Worm (Caenorhabditis elegans): ENCODE data around the gene fbxc-18.
"Not testable (repeated sequence)": the region's sequence is repeated elsewhere in the genome, so short reads cannot be mapped to it uniquely, and the experiment has no call there.

Gene fbxc-18

ce11 chrII:966962-967361 is at the start of gene fbxc-18:
fbxc-18 (minus strand) TSS chrII:967062.
- not testable (repeated sequence) for TF ChIP-seq flt-1 (GFP tag; IDR thresholded peaks at IDR 0.05); ztf-23 (GFP tag; IDR thresholded peaks at IDR 0.05); cog-1 (tag; optimal IDR thresholded peaks at IDR 0.05)

DNA sequence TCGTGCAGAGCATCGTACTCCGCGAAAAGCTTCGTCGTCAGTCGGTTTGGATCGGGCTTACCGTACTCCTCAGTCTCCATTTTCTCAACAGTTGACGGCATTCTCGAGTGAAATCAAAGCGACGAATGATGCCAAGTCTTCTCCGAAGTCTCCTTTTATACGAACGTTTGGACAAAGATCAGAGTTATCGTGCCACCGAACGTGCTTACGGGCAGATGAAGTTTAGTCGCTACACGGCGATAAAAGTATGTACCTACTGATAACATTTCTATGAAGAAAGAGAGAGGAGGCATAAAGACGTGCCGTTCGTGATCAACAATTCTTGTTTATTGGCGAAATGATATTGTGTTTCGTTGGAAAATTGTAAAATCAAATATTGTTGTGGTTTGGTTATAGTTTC is 39.5 kb upstream of the fbxc-18 start, which contains the start of gene F45D11.14:
Gene F45D11.14, minus strand, starts transcription at position 101 of the 400 bp plus-strand sequence.
- not testable (repeated sequence) for TF ChIP-seq cog-1 (tag; optimal IDR thresholded peaks at IDR 0.05); T22C8.4 (GFP tag; IDR thresholded peaks at IDR 0.05); tab-1 (GFP tag; IDR thresholded peaks at IDR 0.05)

- TF ChIP-seq tab-1 (GFP tag; IDR thresholded peaks at IDR 0.05) (no peak), klf-2 (GFP tag; conservative IDR thresholded peaks at IDR 0.05) (no peak), cog-1 (tag; optimal IDR thresholded peaks at IDR 0.05) (no peak), ref-1 (GFP tag; conservative IDR thresholded peaks at IDR 0.05) (no peak), ztf-23 (GFP tag; IDR thresholded peaks at IDR 0.05) (no peak), ztf-29 (GFP tag; IDR thresholded peaks at IDR 0.05) (no peak), med-1 (GFP tag; optimal IDR thresholded peaks at IDR 0.05; ENCODE audit: insufficient read depth) (no peak)
Measured at ce11 chrII:1001351-1001750, 34.5 kb upstream of the fbxc-18 start, which contains the start of the genes fbxb-30 and F45D11.5. fbxb-30 (minus strand) TSS chrII:1001451. F45D11.5 (plus strand) TSS chrII:1001702.

DNA sequence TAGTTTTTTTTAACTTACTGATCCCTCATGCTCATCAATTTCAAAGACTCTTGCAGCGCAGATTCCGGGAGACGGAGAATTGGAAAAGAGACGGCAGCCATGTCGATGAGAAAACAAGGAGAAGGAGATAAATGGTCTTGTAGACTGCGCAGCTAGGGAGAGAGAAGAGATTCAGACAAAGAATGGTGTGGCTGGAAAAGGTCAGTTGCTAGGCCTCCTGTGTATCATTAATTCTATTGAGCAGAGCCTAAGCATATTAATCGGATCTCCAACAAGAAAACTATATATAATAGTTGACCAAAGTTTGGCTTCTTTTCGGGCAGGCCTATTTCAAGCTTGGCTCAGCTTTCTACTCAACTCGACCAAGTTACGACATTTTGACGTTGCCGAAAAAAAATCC is 32.6 kb upstream of the fbxc-18 start, which contains the start of gene fbxb-29:
Gene fbxb-29, minus strand, starts transcription at position 101 of the 400 bp plus-strand sequence.
- TF ChIP-seq klf-2 (GFP tag; conservative IDR thresholded peaks at IDR 0.05), result no peak
- no peak for TF ChIP-seq T22C8.4 (GFP tag; IDR thresholded peaks at IDR 0.05)
- TF ChIP-seq tab-1 (GFP tag; IDR thresholded peaks at IDR 0.05), result no peak
- TF ChIP-seq flt-1 (GFP tag; IDR thresholded peaks at IDR 0.05), result no peak
- no peak for TF ChIP-seq ztf-23 (GFP tag; IDR thresholded peaks at IDR 0.05)
- no peak for TF ChIP-seq med-1 (GFP tag; optimal IDR thresholded peaks at IDR 0.05; ENCODE audit: insufficient read depth)
- TF ChIP-seq ref-1 (GFP tag; conservative IDR thresholded peaks at IDR 0.05), result no peak

DNA sequence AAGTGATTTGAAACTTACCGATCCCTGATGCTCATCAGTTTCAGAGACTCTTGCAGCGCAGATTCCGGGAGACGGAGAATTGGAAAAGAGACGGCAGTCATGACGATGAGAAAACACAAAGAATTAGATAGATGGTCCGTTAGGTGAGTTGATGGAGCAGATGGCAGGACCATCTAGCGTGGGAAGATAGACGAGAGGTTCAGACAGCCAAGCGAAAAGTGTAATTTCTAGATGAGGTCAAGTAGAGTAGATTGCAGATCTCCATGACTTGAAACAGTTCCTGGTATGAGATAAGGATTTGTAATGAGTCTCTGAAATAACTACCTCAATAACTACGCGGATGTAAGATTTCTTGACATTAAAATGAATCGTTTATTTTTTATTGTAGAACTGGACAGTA is 29.2 kb upstream of the fbxc-18 start, which contains the start of gene F45D11.11:
Gene F45D11.11, minus strand, starts transcription at position 101 of the 400 bp plus-strand sequence.
- TF ChIP-seq T22C8.4, tab-1, ztf-23 (GFP tag; IDR thresholded peaks at IDR 0.05): not testable (repeated sequence)

ce11 chrII:994231-994630 is 27.4 kb upstream of the fbxc-18 start, which contains the start of gene F45D11.7:
F45D11.7 (plus strand) TSS chrII:994531.
- TF ChIP-seq cog-1 (tag; optimal IDR thresholded peaks at IDR 0.05); klf-2 (GFP tag; conservative IDR thresholded peaks at IDR 0.05); ref-1 (GFP tag; conservative IDR thresholded peaks at IDR 0.05): not testable (repeated sequence)

- no peak for TF ChIP-seq ztf-29 (GFP tag; IDR thresholded peaks at IDR 0.05)
- no peak for TF ChIP-seq tab-1 (GFP tag; IDR thresholded peaks at IDR 0.05)
- no peak for TF ChIP-seq klf-2 (GFP tag; conservative IDR thresholded peaks at IDR 0.05)
- no peak for TF ChIP-seq T22C8.4 (GFP tag; IDR thresholded peaks at IDR 0.05)
- no peak for TF ChIP-seq med-1 (GFP tag; optimal IDR thresholded peaks at IDR 0.05; ENCODE audit: insufficient read depth)
- no peak for TF ChIP-seq ref-1 (GFP tag; conservative IDR thresholded peaks at IDR 0.05)
- no peak for TF ChIP-seq cog-1 (tag; optimal IDR thresholded peaks at IDR 0.05)
- no peak for TF ChIP-seq ztf-23 (GFP tag; IDR thresholded peaks at IDR 0.05)
- TF ChIP-seq flt-1 (GFP tag; IDR thresholded peaks at IDR 0.05), result no peak
Measured at ce11 chrII:991300-991699, 24.4 kb upstream of the fbxc-18 start, which contains the start of gene fbxc-42. fbxc-42 (plus strand) TSS chrII:991600.

DNA sequence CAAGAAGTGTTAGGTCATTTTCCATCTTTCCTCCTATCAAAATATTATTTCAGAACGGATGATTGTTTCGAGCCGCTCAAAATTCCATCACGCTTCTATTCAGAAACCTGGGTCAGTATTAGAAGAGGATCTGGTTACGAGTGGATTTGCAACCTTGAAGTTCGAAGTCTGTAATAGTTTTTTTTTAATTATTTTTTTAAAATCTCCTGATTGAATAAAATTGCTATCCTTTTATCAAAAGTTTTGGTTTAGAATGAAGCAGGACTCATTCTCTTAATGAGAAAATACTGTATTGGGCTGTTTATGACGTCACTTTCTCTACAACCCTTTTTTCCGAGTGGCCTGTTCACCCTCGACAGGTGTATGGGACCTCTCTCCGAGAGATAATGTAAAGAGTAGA is 21.6 kb upstream of the fbxc-18 start, which contains the start of gene fbxc-39:
Gene fbxc-39, plus strand, starts transcription at position 301 of the 400 bp plus-strand sequence.
- no peak for TF ChIP-seq ztf-23 (GFP tag; IDR thresholded peaks at IDR 0.05)
- TF ChIP-seq tab-1 (GFP tag; IDR thresholded peaks at IDR 0.05), result no peak
- no peak for TF ChIP-seq med-1 (GFP tag; optimal IDR thresholded peaks at IDR 0.05; ENCODE audit: insufficient read depth)
- no peak for TF ChIP-seq klf-2 (GFP tag; conservative IDR thresholded peaks at IDR 0.05)
- no peak for TF ChIP-seq T22C8.4 (GFP tag; IDR thresholded peaks at IDR 0.05)
- TF ChIP-seq ref-1 (GFP tag; conservative IDR thresholded peaks at IDR 0.05), result no peak

DNA sequence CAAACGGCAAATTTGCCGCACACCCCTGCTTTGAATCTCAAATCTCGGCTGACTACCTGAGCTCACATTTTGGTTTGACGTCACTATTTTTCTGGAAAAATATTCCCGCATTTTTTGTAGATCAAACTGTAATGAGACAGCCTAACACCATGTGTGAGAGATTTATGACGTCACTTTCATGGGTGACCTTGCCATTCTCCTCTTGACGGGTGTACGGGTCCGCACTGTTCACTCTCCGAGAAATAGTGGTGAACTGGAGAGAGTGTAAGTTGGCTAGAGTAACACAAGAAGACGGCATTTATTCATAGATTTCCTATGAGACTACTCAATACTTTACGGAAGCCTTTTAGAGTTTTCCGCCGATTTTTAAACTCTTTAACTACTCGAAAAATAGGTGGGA is 18.8 kb upstream of the fbxc-18 start, which contains the start of gene fbxc-40:
Gene fbxc-40, plus strand, starts transcription at position 301 of the 400 bp plus-strand sequence.
- TF ChIP-seq ref-1 (GFP tag; conservative IDR thresholded peaks at IDR 0.05); cog-1 (tag; optimal IDR thresholded peaks at IDR 0.05); tab-1 (GFP tag; IDR thresholded peaks at IDR 0.05): not testable (repeated sequence)

DNA sequence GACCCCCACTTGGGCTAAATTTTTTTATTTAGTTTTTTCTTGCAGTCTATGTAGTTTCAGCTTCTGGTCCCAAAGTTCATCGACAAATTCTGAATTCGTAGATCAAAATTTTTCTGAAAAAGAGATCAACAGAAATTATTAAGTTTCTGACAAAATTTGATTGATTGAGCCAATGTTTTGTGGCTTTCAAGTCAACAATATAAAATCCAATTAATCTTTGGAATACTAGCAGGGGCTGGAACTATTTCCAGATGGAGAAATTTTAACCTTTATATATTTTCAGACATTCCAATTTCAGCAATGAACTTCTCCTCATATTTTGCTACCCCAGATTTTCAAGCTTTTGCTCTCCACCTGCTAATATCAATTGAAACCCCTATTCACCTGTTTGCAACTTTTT is 16.0 kb upstream of the fbxc-18 start, which contains the start of gene srh-274:
Gene srh-274, plus strand, starts transcription at position 301 of the 400 bp plus-strand sequence.
- no peak for TF ChIP-seq klf-2 (GFP tag; conservative IDR thresholded peaks at IDR 0.05)
- no peak for TF ChIP-seq flt-1 (GFP tag; IDR thresholded peaks at IDR 0.05)
- TF ChIP-seq med-1 (GFP tag; optimal IDR thresholded peaks at IDR 0.05; ENCODE audit: insufficient read depth), result no peak

DNA sequence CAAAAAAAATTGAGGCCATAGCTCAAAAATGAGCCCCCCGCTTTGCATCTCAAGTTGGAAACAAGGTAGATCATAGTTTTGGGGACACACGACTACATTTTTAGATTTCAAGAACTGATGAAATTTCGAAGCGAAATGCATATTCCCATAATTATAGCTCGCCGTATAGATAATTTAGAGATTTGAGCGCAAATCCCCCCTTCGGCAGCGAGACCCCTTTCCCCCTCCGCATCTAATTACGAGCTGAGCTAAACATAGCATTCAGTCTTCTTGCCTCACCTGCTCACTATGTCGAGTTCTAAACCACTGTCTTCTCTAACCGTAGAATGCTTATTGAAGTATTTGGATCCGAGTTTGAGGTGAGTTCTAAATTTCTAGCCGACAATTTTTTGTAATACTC is 12.3 kb upstream of the fbxc-18 start, which contains the start of the genes fbxc-17 and fbxc-15:
Gene fbxc-17, minus strand, starts transcription at position 101 of the 400 bp plus-strand sequence.
Gene fbxc-15, plus strand, starts transcription at position 289 of the 400 bp plus-strand sequence.
- no peak for TF ChIP-seq flt-1 (GFP tag; IDR thresholded peaks at IDR 0.05)
- TF ChIP-seq tab-1 (GFP tag; IDR thresholded peaks at IDR 0.05), result no peak
- TF ChIP-seq ztf-23 (GFP tag; IDR thresholded peaks at IDR 0.05), result no peak
- TF ChIP-seq ref-1 (GFP tag; conservative IDR thresholded peaks at IDR 0.05), result no peak
- TF ChIP-seq ztf-29 (GFP tag; IDR thresholded peaks at IDR 0.05), result no peak
- TF ChIP-seq cog-1 (tag; optimal IDR thresholded peaks at IDR 0.05), result no peak
- no peak for TF ChIP-seq klf-2 (GFP tag; conservative IDR thresholded peaks at IDR 0.05)
